Worm (Caenorhabditis elegans): Measurements from ENCODE around the gene cey-1.

- TF ChIP-seq unc-120 (tag; optimal IDR thresholded peaks at IDR 0.05; ENCODE audit: poor library complexity, severe bottlenecking) = no peak
- TF ChIP-seq unc-62 (GFP tag; optimal IDR thresholded peaks at IDR 0.05) = no peak
- no peak for TF ChIP-seq nhr-76 (tag; optimal IDR thresholded peaks at IDR 0.05)
Observed at ce11 chrII:11057256-11057655, 16.2 kb upstream of the cey-1 start.
